Worm (Caenorhabditis elegans) whole organism, L1 larva: ENCODE measurements around the gene Y1B5A.1.

Experiments used
- ama-1 ChIP-seq: fragments of 150-350 bp; optimal IDR thresholded peaks from 2 replicates; lab custom pipeline; 2014
- elt-3 ChIP-seq, 6 experiments: fragments of 150-350 bp in 1 of 6; sonication (generic microtip); optimal IDR thresholded peaks; 2 replicates each; lab custom pipeline; 2017 to 2018; ENCODE audit warnings: missing biosample characterization in 6 of 6, missing genetic modification characterization in 6 of 6, inconsistent platforms in 1 of 6
- fos-1 ChIP-seq: fragments of 150-350 bp; optimal IDR thresholded peaks from 2 replicates; lab custom pipeline; 2014; ENCODE audit warnings: missing biosample characterization, missing genetic modification characterization
- hlh-4 ChIP-seq: sonication (generic microtip); optimal IDR thresholded peaks from 2 replicates; lab custom pipeline; 2016; ENCODE audit warnings: mild to moderate bottlenecking, missing genetic modification characterization, missing compliant biosample characterization
- lin-15B ChIP-seq: fragments of 150-350 bp; sonication (generic microtip); optimal IDR thresholded peaks from 3 replicates; lab custom pipeline; 2014; ENCODE audit warnings: missing biosample characterization, missing genetic modification characterization
- lin-39 ChIP-seq: fragments of 150-350 bp; optimal IDR thresholded peaks from 2 replicates; lab custom pipeline; 2014; ENCODE audit warnings: missing biosample characterization, missing genetic modification reagents, missing genetic modification characterization
- nhr-20 ChIP-seq: sonication (generic microtip); optimal IDR thresholded peaks from 2 replicates; lab custom pipeline; 2016; ENCODE audit warnings: mild to moderate bottlenecking, missing genetic modification characterization, missing compliant biosample characterization
- nhr-237 ChIP-seq: fragments of 150-350 bp; optimal IDR thresholded peaks from 2 replicates; lab custom pipeline; 2014; ENCODE audit warnings: missing biosample characterization, missing genetic modification characterization
- unc-86 ChIP-seq: sonication (generic microtip); optimal IDR thresholded peaks from 2 replicates; lab custom pipeline; 2016; ENCODE audit warnings: missing genetic modification characterization, missing compliant biosample characterization
- zag-1 ChIP-seq: fragments of 150-350 bp; optimal IDR thresholded peaks from 2 replicates; lab custom pipeline; 2014; ENCODE audit warnings: missing biosample characterization, missing genetic modification characterization

DNA sequence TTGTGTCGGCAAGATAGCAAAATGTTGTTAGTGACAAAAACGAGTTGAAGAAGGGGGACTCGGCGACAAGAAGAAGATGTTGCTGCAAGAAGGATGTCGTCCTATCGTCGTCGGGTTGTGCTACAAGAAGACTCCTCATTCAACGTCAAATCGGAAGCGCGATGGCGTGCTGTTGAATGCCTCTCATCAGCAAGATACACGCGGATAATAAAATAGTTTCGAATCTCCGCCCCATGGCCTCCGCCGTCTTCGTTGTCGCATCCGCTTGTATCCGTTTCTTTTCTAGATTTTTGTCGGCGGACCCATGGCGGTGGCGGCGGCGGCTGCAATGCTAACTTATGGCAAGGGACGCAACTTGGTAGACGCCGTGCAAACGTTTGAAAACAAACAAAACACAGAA lies 47.2 kb upstream of the Y1B5A.1 start:
- TF ChIP-seq lin-15B, result no peak
- no peak for TF ChIP-seq nhr-20 (tag; lab: Kevin White, UChicago)
- no peak for TF ChIP-seq zag-1
- no peak for TF ChIP-seq nhr-237 (tag; lab: Kevin White, UChicago)
- TF ChIP-seq lin-39 (tag; lab: Kevin White, UChicago), result no peak
- TF ChIP-seq hlh-4 (tag; lab: Kevin White, UChicago), result no peak
- no peak for TF ChIP-seq unc-86 (tag; lab: Kevin White, UChicago)
- no peak for TF ChIP-seq elt-3 (tag; optimal IDR thresholded peaks at IDR 0.05; lab: Kevin White, UChicago)
- no peak for TF ChIP-seq ama-1
- TF ChIP-seq fos-1 (tag; lab: Kevin White, UChicago), result no peak
